Fruit fly (Drosophila melanogaster) whole organism, embryonic: ENCODE measurements around the gene Lamtor1.
A peak's percentile ranks its signal among the peaks of the same experiment; 100 is the strongest.

ENCODE experiments used
- Awh ChIP-seq: fragments of 200-800 bp; sonication (Bioruptor generic); IDR thresholded peaks from 2 replicates; pipeline ENCODE4, ENCODE4 v1.3.6; 2022; ENCODE audit warnings: missing biosample characterization, missing genetic modification characterization
- B-H1 ChIP-seq: fragments of 200-800 bp; sonication (Bioruptor generic); IDR thresholded peaks from 3 replicates; pipeline ENCODE4 v1.3.6; 2022; ENCODE audit warnings: missing biosample characterization, missing genetic modification characterization
- BtbVII ChIP-seq: fragments of 200-800 bp; sonication (Bioruptor generic); optimal IDR thresholded peaks from 3 replicates; lab custom pipeline; 2017; ENCODE audit warnings: missing biosample characterization, mild to moderate bottlenecking, missing genetic modification characterization
- CG12071 ChIP-seq: fragments of 200-800 bp; sonication (Bioruptor generic); optimal IDR thresholded peaks from 3 replicates; lab custom pipeline; 2018; ENCODE audit warnings: missing biosample characterization, mild to moderate bottlenecking, missing genetic modification characterization
- CG12236 ChIP-seq: fragments of 200-800 bp; sonication (Bioruptor generic); optimal IDR thresholded peaks from 2 replicates; lab custom pipeline; 2016; ENCODE audit warnings: missing biosample characterization, missing genetic modification characterization
- CG14667 ChIP-seq: fragments of 200-800 bp; sonication (Bioruptor generic); IDR thresholded peaks from 2 replicates; pipeline ENCODE4 v1.3.6; 2022; ENCODE audit warnings: missing biosample characterization, missing genetic modification characterization
- CG14710 ChIP-seq: fragments of 200-800 bp; sonication (Bioruptor generic); optimal IDR thresholded peaks from 3 replicates; lab custom pipeline; 2019; ENCODE audit warnings: missing biosample characterization, mild to moderate bottlenecking, missing genetic modification characterization, moderate library complexity
- CG16779 ChIP-seq: fragments of 200-800 bp; sonication (Bioruptor generic); IDR thresholded peaks from 2 replicates; pipeline ENCODE4 v1.3.6; 2022; ENCODE audit warnings: missing biosample characterization, missing genetic modification characterization
- CG17186 ChIP-seq: fragments of 200-800 bp; sonication (Bioruptor generic); optimal IDR thresholded peaks from 3 replicates; lab custom pipeline; 2017; ENCODE audit warnings: missing biosample characterization, missing genetic modification reagents, missing genetic modification characterization
- CG17829 ChIP-seq: fragments of 200-800 bp; optimal IDR thresholded peaks from 2 replicates; lab custom pipeline; 2019; ENCODE audit warnings: missing biosample characterization, mild to moderate bottlenecking, missing genetic modification characterization, moderate library complexity
- CG18011 ChIP-seq: fragments of 200-800 bp; sonication (Bioruptor generic); optimal IDR thresholded peaks from 2 replicates; lab custom pipeline; 2017; ENCODE audit warnings: missing biosample characterization, missing genetic modification characterization, mild to moderate bottlenecking, moderate library complexity, missing genotype
- CG2120 ChIP-seq: fragments of 200-800 bp; sonication (Bioruptor generic); optimal IDR thresholded peaks from 3 replicates; lab custom pipeline; 2016; ENCODE audit warnings: missing biosample characterization, missing genetic modification characterization
- CG2129 ChIP-seq: fragments of 200-800 bp; sonication (Bioruptor generic); IDR thresholded peaks from 2 replicates; pipeline ENCODE4 v1.3.6; 2022; ENCODE audit warnings: missing biosample characterization, missing genetic modification characterization; ENCODE audit not compliant: partially characterized antibody
- CG3995 ChIP-seq: fragments of 200-800 bp; sonication (Bioruptor generic); optimal IDR thresholded peaks from 3 replicates; lab custom pipeline; 2016; ENCODE audit warnings: missing biosample characterization, missing genetic modification characterization
- CG43689 ChIP-seq: fragments of 200-800 bp; sonication (Bioruptor generic); IDR thresholded peaks from 2 replicates; pipeline ENCODE4 v1.3.6; 2022; ENCODE audit warnings: missing biosample characterization, missing genetic modification characterization
- CG4424 ChIP-seq: fragments of 200-800 bp; sonication (Bioruptor generic); optimal IDR thresholded peaks from 3 replicates; lab custom pipeline; 2016; ENCODE audit warnings: missing biosample characterization, missing genetic modification characterization
- CG6689 ChIP-seq: fragments of 200-800 bp; sonication (Bioruptor generic); IDR thresholded peaks from 2 replicates; pipeline ENCODE4 v1.3.6; 2022; ENCODE audit warnings: missing biosample characterization, missing genetic modification characterization
- CG7271 ChIP-seq: fragments of 200-800 bp; sonication (Bioruptor generic); optimal IDR thresholded peaks from 2 replicates; lab custom pipeline; 2018; ENCODE audit warnings: missing biosample characterization, mild to moderate bottlenecking, missing genetic modification characterization, moderate library complexity
- CG8089 ChIP-seq: fragments of 200-800 bp; sonication (Bioruptor generic); optimal IDR thresholded peaks from 3 replicates; lab custom pipeline; 2016; ENCODE audit warnings: missing biosample characterization, missing genetic modification characterization
- CG9876 ChIP-seq: fragments of 200-800 bp; sonication (Bioruptor generic); optimal IDR thresholded peaks from 2 replicates; lab custom pipeline; 2016; ENCODE audit warnings: missing biosample characterization, missing genetic modification characterization
- D19B ChIP-seq: fragments of 200-800 bp; sonication (Bioruptor generic); optimal IDR thresholded peaks from 2 replicates; lab custom pipeline; 2017; ENCODE audit warnings: missing biosample characterization, mild to moderate bottlenecking, missing genetic modification characterization
- Hsf ChIP-seq: fragments of 200-800 bp; sonication (Bioruptor generic); optimal IDR thresholded peaks from 3 replicates; lab custom pipeline; 2016; ENCODE audit warnings: missing biosample characterization, missing genetic modification characterization
- Lpt ChIP-seq: fragments of >200 bp; optimal IDR thresholded peaks from 2 replicates; lab custom pipeline; 2018; ENCODE audit warnings: missing biosample characterization, missing genetic modification characterization
- NFAT ChIP-seq: fragments of 200-800 bp; sonication (Bioruptor generic); IDR thresholded peaks from 2 replicates; pipeline ENCODE4 v1.3.6; 2022; ENCODE audit warnings: missing biosample characterization, missing genetic modification characterization
- NK7.1 ChIP-seq: fragments of 200-800 bp; sonication (Bioruptor generic); optimal IDR thresholded peaks from 3 replicates; lab custom pipeline; 2016; ENCODE audit warnings: missing biosample characterization, missing genetic modification characterization
- Sox102F ChIP-seq: fragments of 200-800 bp; sonication (Bioruptor generic); optimal IDR thresholded peaks from 2 replicates; lab custom pipeline; 2018; ENCODE audit warnings: missing biosample characterization, mild to moderate bottlenecking, missing genetic modification characterization, moderate library complexity
- Tbp ChIP-seq: fragments of >200 bp; optimal IDR thresholded peaks from 2 replicates; lab custom pipeline; 2018; ENCODE audit warnings: missing biosample characterization, missing genetic modification characterization
- ab ChIP-seq: fragments of 200-800 bp; sonication (Bioruptor generic); optimal IDR thresholded peaks from 2 replicates; lab custom pipeline; 2016; ENCODE audit warnings: missing biosample characterization, missing genetic modification characterization
- aop ChIP-seq: fragments of 200-800 bp; sonication (Bioruptor generic); IDR thresholded peaks from 2 replicates; pipeline ENCODE4 v1.3.6; 2022; ENCODE audit warnings: missing biosample characterization, missing genetic modification characterization
- bab2 ChIP-seq: fragments of 200-800 bp; sonication (Bioruptor generic); optimal IDR thresholded peaks from 2 replicates; lab custom pipeline; 2016; ENCODE audit warnings: missing biosample characterization, missing genetic modification characterization
- bbx ChIP-seq: fragments of 200-800 bp; sonication (Bioruptor generic); IDR thresholded peaks from 2 replicates; pipeline ENCODE4 v1.3.6; 2022; ENCODE audit warnings: missing biosample characterization, missing genetic modification characterization; ENCODE audit not compliant: partially characterized antibody
- exex ChIP-seq: fragments of 200-800 bp; sonication (Bioruptor generic); optimal IDR thresholded peaks from 4 replicates; lab custom pipeline; 2018; ENCODE audit warnings: missing biosample characterization, mild to moderate bottlenecking, missing genetic modification characterization, moderate library complexity
- fd64A ChIP-seq: fragments of 200-800 bp; sonication (Bioruptor generic); optimal IDR thresholded peaks from 3 replicates; lab custom pipeline; 2018; ENCODE audit warnings: missing biosample characterization, mild to moderate bottlenecking, missing genetic modification characterization
- h ChIP-seq: fragments of >200 bp; optimal IDR thresholded peaks from 2 replicates; lab custom pipeline; 2017
- ken ChIP-seq: fragments of 200-800 bp; sonication (Bioruptor generic); IDR thresholded peaks from 3 replicates; pipeline ENCODE4 v1.3.6; 2022; ENCODE audit warnings: missing biosample characterization, missing genetic modification characterization
- kni ChIP-seq: fragments of 200-800 bp; sonication (Bioruptor generic); optimal IDR thresholded peaks from 3 replicates; lab custom pipeline; 2017; ENCODE audit warnings: mild to moderate bottlenecking, missing biosample characterization, missing genetic modification reagents, missing genetic modification characterization
- lab ChIP-seq: fragments of 200-800 bp; sonication (Bioruptor generic); optimal IDR thresholded peaks from 3 replicates; lab custom pipeline; 2017; ENCODE audit warnings: missing biosample characterization, missing genetic modification characterization, mild to moderate bottlenecking, moderate library complexity, missing genetic modification reagents
- nerfin-1 ChIP-seq: fragments of 200-800 bp; sonication (Bioruptor generic); optimal IDR thresholded peaks from 3 replicates; lab custom pipeline; 2019; ENCODE audit warnings: missing biosample characterization, mild to moderate bottlenecking, missing genetic modification characterization, moderate library complexity
- pb ChIP-seq: fragments of 200-800 bp; sonication (Bioruptor generic); optimal IDR thresholded peaks from 3 replicates; lab custom pipeline; 2016; ENCODE audit warnings: missing biosample characterization, missing genetic modification characterization
- row ChIP-seq: fragments of 200-800 bp; sonication (Bioruptor generic); IDR thresholded peaks from 3 replicates; pipeline ENCODE4 v1.3.6; 2022; ENCODE audit warnings: missing biosample characterization, missing genetic modification characterization
- sc ChIP-seq, 3 experiments: fragments of >200 bp in 2 of 3; fragments of 200-800 bp in 1 of 3; sonication (Bioruptor generic) in 1 of 3; optimal IDR thresholded peaks; 2 replicates in 2 of 3; 3 replicates in 1 of 3; lab custom pipeline; 2017; ENCODE audit warnings: mild to moderate bottlenecking in 1 of 3, missing biosample characterization in 1 of 3, missing genetic modification characterization in 1 of 3, missing genetic modification reagents in 1 of 3
- so ChIP-seq: fragments of 200-800 bp; sonication (Bioruptor generic); IDR thresholded peaks from 3 replicates; pipeline ENCODE4 v1.3.6; 2022; ENCODE audit warnings: missing biosample characterization, missing genetic modification characterization
- ssp ChIP-seq: fragments of 200-800 bp; sonication (Bioruptor generic); IDR thresholded peaks from 2 replicates; pipeline ENCODE4 v1.3.6; 2022; ENCODE audit warnings: missing biosample characterization, missing genetic modification characterization
- tap ChIP-seq: fragments of 200-800 bp; optimal IDR thresholded peaks from 3 replicates; lab custom pipeline; 2019; ENCODE audit warnings: missing biosample characterization, mild to moderate bottlenecking, missing genetic modification characterization, moderate library complexity
- twi ChIP-seq: fragments of 200-800 bp; optimal IDR thresholded peaks from 2 replicates; lab custom pipeline; 2019; ENCODE audit warnings: missing biosample characterization, mild to moderate bottlenecking, missing genetic modification characterization, moderate library complexity
- tx ChIP-seq: fragments of 200-800 bp; sonication (Bioruptor generic); optimal IDR thresholded peaks from 2 replicates; lab custom pipeline; 2016; ENCODE audit warnings: missing biosample characterization, missing genetic modification characterization
- unpg ChIP-seq: fragments of 200-800 bp; sonication (Bioruptor generic); optimal IDR thresholded peaks from 3 replicates; lab custom pipeline; 2018; ENCODE audit warnings: missing biosample characterization, mild to moderate bottlenecking, missing genetic modification characterization, moderate library complexity
- vfl ChIP-seq: fragments of 200-800 bp; sonication (Bioruptor generic); optimal IDR thresholded peaks from 2 replicates; lab custom pipeline; 2016; ENCODE audit warnings: missing biosample characterization, missing genetic modification characterization
- wdn ChIP-seq: fragments of 200-800 bp; sonication (Bioruptor generic); IDR thresholded peaks from 2 replicates; pipeline ENCODE4 v1.3.6; 2022; ENCODE audit warnings: missing biosample characterization, missing genetic modification characterization
- z ChIP-seq: fragments of 200-800 bp; sonication (Bioruptor generic); IDR thresholded peaks from 3 replicates; pipeline ENCODE4 v1.3.6; 2022; ENCODE audit warnings: missing biosample characterization, missing genetic modification characterization

The Lamtor1 gene

DNA sequence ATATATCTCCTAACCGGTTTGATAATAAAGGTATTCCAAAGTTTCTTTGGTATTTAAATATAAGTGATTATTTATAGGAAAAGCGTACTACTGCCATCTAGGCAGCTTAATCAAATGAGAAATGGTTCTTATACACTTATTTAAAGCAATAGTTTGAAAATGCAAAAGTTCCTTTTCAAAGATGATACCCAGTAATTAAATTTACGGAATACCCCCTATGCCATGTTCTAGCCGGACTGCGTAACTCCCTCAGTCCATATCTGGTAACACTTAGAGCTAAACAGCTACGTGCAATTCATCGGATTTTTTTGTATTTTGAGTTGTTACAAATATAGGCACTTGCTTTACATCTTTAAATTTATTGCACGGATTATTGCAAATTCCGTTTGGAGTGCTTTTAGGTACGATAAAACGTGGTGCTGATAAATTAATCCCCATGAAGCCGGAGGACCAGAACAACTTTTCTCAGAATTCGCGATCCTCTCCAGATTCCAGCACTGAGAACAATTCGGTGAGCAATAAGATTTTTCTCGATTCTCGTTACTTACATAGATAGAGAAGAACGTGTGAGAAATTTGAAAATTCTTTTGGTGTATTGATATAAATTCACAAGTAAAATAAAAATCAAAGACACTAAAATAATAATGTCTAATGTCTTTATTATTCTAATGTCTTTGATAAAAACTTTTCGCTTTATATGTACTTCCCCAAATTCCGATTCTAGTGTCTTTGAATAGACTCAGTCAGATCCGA lies 26.2 kb downstream of the Lamtor1 start, which contains the start of gene CG7668 (continued):
- no peak for TF ChIP-seq bbx (GFP tag; lab: Robert Waterston, UW)
- peak; percentile 93 for TF ChIP-seq CG2120
- TF ChIP-seq CG3995 (GFP tag; lab: Kevin White, UChicago), result peak; percentile 57
- peak; percentile 84; the same call in 1 of the 3 replicates for TF ChIP-seq B-H1 (GFP tag; lab: Robert Waterston, UW)
- peak; percentile 92 for TF ChIP-seq so
- TF ChIP-seq wdn, result peak; percentile 86; the same call in 1 of the 2 replicates
- peak; percentile 92 for TF ChIP-seq CG14710 (tag; lab: Kevin White, UChicago)
- TF ChIP-seq Hsf (GFP tag; lab: Kevin White, UChicago), result peak; percentile 90
- no peak for TF ChIP-seq fd64A (GFP tag; lab: Kevin White, UChicago)
- peak; percentile 88 for TF ChIP-seq CG6689
- TF ChIP-seq exex (tag; lab: Kevin White, UChicago), result peak; percentile 71
- peak; percentile 91 for TF ChIP-seq tap (tag; lab: Kevin White, UChicago)
- peak; percentile 92 for TF ChIP-seq CG16779 (GFP tag; lab: Robert Waterston, UW)
- peak; percentile 73 for TF ChIP-seq vfl (GFP tag; lab: Kevin White, UChicago)
- TF ChIP-seq CG12071, result peak; percentile 83
- peak; percentile 83 for TF ChIP-seq twi
- peak; percentile 93 for TF ChIP-seq Sox102F
- TF ChIP-seq Awh (GFP tag; lab: Robert Waterston, UW), result no peak
- peak; percentile 75 for TF ChIP-seq CG18011 (GFP tag; lab: Kevin White, UChicago)
- TF ChIP-seq CG7271 (tag; lab: Kevin White, UChicago), result peak; percentile 85
- peak; percentile 57 for TF ChIP-seq CG9876
- TF ChIP-seq CG4424 (GFP tag; lab: Kevin White, UChicago), result peak; percentile 90
- peak; percentile 87 for TF ChIP-seq BtbVII (GFP tag; lab: Kevin White, UChicago)
- TF ChIP-seq Tbp, result no peak
- TF ChIP-seq NK7.1 (GFP tag; lab: Kevin White, UChicago), result peak; percentile 74
- TF ChIP-seq D19B, result peak; percentile 99
- TF ChIP-seq pb (GFP tag; lab: Kevin White, UChicago), result peak; percentile 47
- TF ChIP-seq CG2129 (GFP tag; lab: Robert Waterston, UW), result no peak
- TF ChIP-seq aop (GFP tag; lab: Robert Waterston, UW), result no peak
- peak; percentile 70 for TF ChIP-seq CG17186 (GFP tag; lab: Kevin White, UChicago)
- peak; percentile 79 for TF ChIP-seq CG8089 (GFP tag; lab: Kevin White, UChicago)
- peak; percentile 83 for TF ChIP-seq CG12236 (GFP tag; lab: Kevin White, UChicago)
- no peak for TF ChIP-seq sc (optimal IDR thresholded peaks at IDR 0.05; lab: Kevin White, UChicago)
- TF ChIP-seq sc (GFP tag; optimal IDR thresholded peaks at IDR 0.05; lab: Kevin White, UChicago), result peak; percentile 58
- TF ChIP-seq z (GFP tag; lab: Robert Waterston, UW), result peak; percentile 55; the same call in 1 of the 3 replicates
- no peak for TF ChIP-seq h (lab: Kevin White, UChicago)
- TF ChIP-seq ab (GFP tag; lab: Kevin White, UChicago), result peak; percentile 11
- TF ChIP-seq NFAT, result no peak; the same call in 1 of the 2 replicates
- TF ChIP-seq CG17829 (tag; lab: Kevin White, UChicago), result peak; percentile 93
- peak; percentile 87 for TF ChIP-seq nerfin-1 (tag; lab: Kevin White, UChicago)
- peak; percentile 92 for TF ChIP-seq lab
- peak; percentile 86 for TF ChIP-seq tx (GFP tag; lab: Kevin White, UChicago)
- TF ChIP-seq ssp (GFP tag; lab: Robert Waterston, UW), result no peak; the same call in none of the 2 replicates
- peak; percentile 95 for TF ChIP-seq unpg (GFP tag; lab: Kevin White, UChicago)
- peak; percentile 91; the same call in 2 of the 3 replicates for TF ChIP-seq ken (GFP tag; lab: Robert Waterston, UW)
- TF ChIP-seq kni, result peak; percentile 77
- peak; percentile 94 for TF ChIP-seq row (GFP tag; lab: Robert Waterston, UW)
- peak; percentile 86 for TF ChIP-seq bab2 (GFP tag; lab: Kevin White, UChicago)
- no peak for TF ChIP-seq CG43689 (GFP tag; lab: Robert Waterston, UW)
- TF ChIP-seq CG14667 (GFP tag; lab: Robert Waterston, UW), result no peak
- TF ChIP-seq Lpt (GFP tag; lab: Kevin White, UChicago), result no peak
